Worm (Caenorhabditis elegans) whole organism, young adult: ENCODE measurements around the gene col-96.
A peak's percentile ranks its signal among the peaks of the same experiment; 100 is the strongest.

Experiments used
- F22D6.2 ChIP-seq: sonication (generic microtip); optimal IDR thresholded peaks from 2 replicates; lab custom pipeline; 2016; ENCODE audit warnings: mild to moderate bottlenecking, missing genetic modification characterization, missing compliant biosample characterization
- F33H1.4 ChIP-seq: fragments of 200-800 bp; sonication (Bioruptor generic); IDR thresholded peaks from 2 replicates; pipeline ENCODE4 v1.3.6; 2022; ENCODE audit warnings: missing genetic modification reagents, missing genetic modification characterization, missing compliant biosample characterization
- F37B4.10 ChIP-seq: fragments of 200-800 bp; sonication (Bioruptor generic); IDR thresholded peaks from 2 replicates; pipeline ENCODE4 v1.3.6; 2022; ENCODE audit warnings: missing genetic modification characterization, missing compliant biosample characterization
- F55B11.4 ChIP-seq: sonication (generic microtip); optimal IDR thresholded peaks from 2 replicates; lab custom pipeline; 2016; ENCODE audit warnings: missing compliant biosample characterization, missing genetic modification characterization, borderline replicate concordance; ENCODE audit not compliant: insufficient read depth
- F57C9.4 ChIP-seq: sonication (generic microtip); optimal IDR thresholded peaks from 2 replicates; lab custom pipeline; 2017; ENCODE audit warnings: mild to moderate bottlenecking, missing genetic modification characterization, missing compliant biosample characterization
- Y53G8AR.9 ChIP-seq: fragments of 200-800 bp; sonication (Bioruptor generic); conservative IDR thresholded peaks from 2 replicates; pipeline ENCODE4 v1.3.6; 2022; ENCODE audit warnings: missing genetic modification reagents, missing genetic modification characterization, missing compliant biosample characterization
- Y56A3A.18 ChIP-seq: fragments of 200-800 bp; sonication (Bioruptor generic); IDR thresholded peaks from 2 replicates; pipeline ENCODE4 v1.3.6; 2022; ENCODE audit warnings: missing genetic modification reagents, missing genetic modification characterization, missing compliant biosample characterization
- Y79H2A.3 ChIP-seq: fragments of 200-800 bp; sonication (Bioruptor generic); conservative IDR thresholded peaks from 2 replicates; pipeline ENCODE4 v1.3.6; 2022; ENCODE audit warnings: missing genetic modification reagents, missing genetic modification characterization, missing compliant biosample characterization
- aptf-2 ChIP-seq: fragments of 200-800 bp; sonication (Bioruptor generic); conservative IDR thresholded peaks from 2 replicates; pipeline ENCODE4 v1.3.6; 2022; ENCODE audit warnings: missing genetic modification reagents, missing genetic modification characterization, missing compliant biosample characterization
- atf-7 ChIP-seq: sonication (generic microtip); optimal IDR thresholded peaks from 2 replicates; lab custom pipeline; 2017; ENCODE audit warnings: mild to moderate bottlenecking, missing genetic modification characterization, missing compliant biosample characterization
- athp-1 ChIP-seq: sonication (generic microtip); optimal IDR thresholded peaks from 2 replicates; lab custom pipeline; 2017; ENCODE audit warnings: mild to moderate bottlenecking, missing genetic modification characterization, missing compliant biosample characterization
- cebp-1 ChIP-seq, 2 experiments: fragments of 200-800 bp in 1 of 2; sonication (Bioruptor generic) in 1 of 2; sonication (generic microtip) in 1 of 2; IDR thresholded peaks in 1 of 2; optimal IDR thresholded peaks in 1 of 2; 2 replicates each; pipeline versions ENCODE4 v1.3.6 to Lab custom; 2017 to 2022; ENCODE audit warnings: missing compliant biosample characterization in 2 of 2, missing genetic modification characterization in 2 of 2, mild to moderate bottlenecking in 1 of 2, missing genetic modification reagents in 1 of 2, moderate library complexity in 1 of 2
- ceh-100 ChIP-seq: fragments of 200-800 bp; sonication (Bioruptor generic); IDR thresholded peaks from 2 replicates; pipeline ENCODE4 v1.3.6; 2022; ENCODE audit warnings: missing genetic modification reagents, missing genetic modification characterization, missing compliant biosample characterization
- ceh-27 ChIP-seq: fragments of 200-800 bp; sonication (Bioruptor generic); optimal IDR thresholded peaks from 2 replicates; lab custom pipeline; 2018; ENCODE audit warnings: mild to moderate bottlenecking, missing genetic modification characterization, moderate library complexity, missing compliant biosample characterization
- chd-7 ChIP-seq: sonication (generic microtip); optimal IDR thresholded peaks from 2 replicates; lab custom pipeline; 2016; ENCODE audit warnings: mild to moderate bottlenecking, missing genetic modification characterization, moderate library complexity, missing compliant biosample characterization
- dox-1 ChIP-seq: fragments of 200-800 bp; sonication (Bioruptor generic); IDR thresholded peaks from 2 replicates; pipeline ENCODE4 v1.3.6; 2022; ENCODE audit warnings: missing genetic modification reagents, missing genetic modification characterization, missing compliant biosample characterization
- dpff-1 ChIP-seq: sonication (generic microtip); optimal IDR thresholded peaks from 2 replicates; lab custom pipeline; 2017; ENCODE audit warnings: mild to moderate bottlenecking, missing genetic modification characterization, missing compliant biosample characterization
- efl-1 ChIP-seq: fragments of 150-350 bp; optimal IDR thresholded peaks from 2 replicates; lab custom pipeline; 2014; ENCODE audit warnings: missing biosample characterization, missing genetic modification reagents, missing genetic modification characterization
- egl-18 ChIP-seq: fragments of 200-800 bp; sonication (Bioruptor generic); IDR thresholded peaks from 2 replicates; pipeline ENCODE4 v1.3.6; 2022; ENCODE audit warnings: missing genetic modification reagents, missing genetic modification characterization, missing compliant biosample characterization
- egrh-3 ChIP-seq: fragments of 200-800 bp; sonication (Bioruptor generic); IDR thresholded peaks from 2 replicates; pipeline ENCODE4 v1.3.6; 2022; ENCODE audit warnings: missing genetic modification reagents, missing genetic modification characterization, missing compliant biosample characterization
- ekl-4 ChIP-seq: fragments of 200-800 bp; sonication (Bioruptor generic); IDR thresholded peaks from 2 replicates; pipeline ENCODE4 v1.3.6; 2022; ENCODE audit warnings: missing genetic modification reagents, missing genetic modification characterization, missing compliant biosample characterization
- him-1 ChIP-seq: sonication (generic microtip); optimal IDR thresholded peaks from 2 replicates; lab custom pipeline; 2016; ENCODE audit warnings: missing genotype, missing genetic modification reagents, missing genetic modification characterization, missing compliant biosample characterization
- hlh-12 ChIP-seq: sonication (generic microtip); optimal IDR thresholded peaks from 2 replicates; lab custom pipeline; 2016; ENCODE audit warnings: missing genetic modification characterization, missing compliant biosample characterization
- hlh-26 ChIP-seq: fragments of 200-800 bp; sonication (Bioruptor generic); conservative IDR thresholded peaks from 2 replicates; pipeline ENCODE4 v1.3.6; 2022; ENCODE audit warnings: missing genetic modification reagents, missing genetic modification characterization, missing compliant biosample characterization
- hrde-1 ChIP-seq: sonication (generic microtip); optimal IDR thresholded peaks from 2 replicates; lab custom pipeline; 2016; ENCODE audit warnings: missing genetic modification characterization, mild to moderate bottlenecking, missing compliant biosample characterization, moderate library complexity, missing genotype, missing genetic modification reagents, borderline replicate concordance
- lin-26 ChIP-seq: fragments of 200-800 bp; sonication (Bioruptor generic); IDR thresholded peaks from 2 replicates; pipeline ENCODE4 v1.3.6; 2022; ENCODE audit warnings: missing genetic modification reagents, missing genetic modification characterization, missing compliant biosample characterization
- lin-35 ChIP-seq, 3 experiments: fragments of 150-350 bp in 2 of 3; sonication (generic microtip) in 1 of 3; optimal IDR thresholded peaks; 2 replicates each; lab custom pipeline; 2014 to 2018; ENCODE audit warnings: missing biosample characterization in 3 of 3, missing genetic modification characterization in 3 of 3, missing genetic modification reagents in 3 of 3
- lin-40 ChIP-seq: sonication (generic microtip); optimal IDR thresholded peaks from 2 replicates; lab custom pipeline; 2016; ENCODE audit warnings: missing genetic modification characterization, mild to moderate bottlenecking, missing compliant biosample characterization, missing genotype, missing genetic modification reagents
- madf-3 ChIP-seq: fragments of 200-800 bp; sonication (Bioruptor generic); IDR thresholded peaks from 2 replicates; pipeline ENCODE4 v1.3.6; 2022; ENCODE audit warnings: missing genetic modification reagents, missing genetic modification characterization, missing compliant biosample characterization
- nfyb-1 ChIP-seq: fragments of 200-800 bp; sonication (Bioruptor generic); IDR thresholded peaks from 2 replicates; pipeline ENCODE4 v1.3.6; 2022; ENCODE audit warnings: missing genetic modification reagents, missing genetic modification characterization, missing compliant biosample characterization
- nhr-120 ChIP-seq: fragments of 200-800 bp; sonication (Bioruptor generic); IDR thresholded peaks from 2 replicates; pipeline ENCODE4 v1.3.6; 2022; ENCODE audit warnings: missing genetic modification characterization, missing compliant biosample characterization
- nhr-179 ChIP-seq: sonication (generic microtip); optimal IDR thresholded peaks from 2 replicates; lab custom pipeline; 2016; ENCODE audit warnings: mild to moderate bottlenecking, missing genetic modification characterization, missing compliant biosample characterization
- nhr-80 ChIP-seq: sonication (generic microtip); optimal IDR thresholded peaks from 2 replicates; lab custom pipeline; 2016; ENCODE audit warnings: missing genetic modification characterization, missing compliant biosample characterization
- nhr-90 ChIP-seq: sonication (generic microtip); optimal IDR thresholded peaks from 2 replicates; lab custom pipeline; 2016; ENCODE audit warnings: missing genotype, mild to moderate bottlenecking, missing genetic modification characterization, missing compliant biosample characterization
- pha-4 ChIP-seq: fragments of 150-350 bp; sonication (generic microtip); optimal IDR thresholded peaks from 2 replicates; lab custom pipeline; 2014; ENCODE audit warnings: missing biosample characterization, missing genetic modification reagents, missing genetic modification characterization
- rcor-1 ChIP-seq: fragments of 200-800 bp; sonication (Bioruptor generic); IDR thresholded peaks from 2 replicates; pipeline ENCODE4 v1.3.6; 2022; ENCODE audit warnings: missing genetic modification reagents, missing genetic modification characterization, missing compliant biosample characterization
- rec-8 ChIP-seq, 2 experiments: sonication (generic microtip); optimal IDR thresholded peaks; 2 replicates each; lab custom pipeline; 2016; ENCODE audit warnings: mild to moderate bottlenecking in 2 of 2, missing genetic modification characterization in 2 of 2, missing genetic modification reagents in 2 of 2, missing genotype in 2 of 2, missing biosample characterization in 1 of 2, missing compliant biosample characterization in 1 of 2, moderate library complexity in 1 of 2
- rpc-1 ChIP-seq, 2 experiments: fragments of 150-350 bp in 1 of 2; sonication (generic microtip) in 1 of 2; optimal IDR thresholded peaks; 2 replicates each; lab custom pipeline; 2014 to 2018; ENCODE audit warnings: missing biosample characterization in 1 of 2, missing genetic modification characterization in 1 of 2, missing genetic modification reagents in 1 of 2, missing genotype in 1 of 2
- somi-1 ChIP-seq: fragments of 200-800 bp; sonication (Bioruptor generic); optimal IDR thresholded peaks from 2 replicates; lab custom pipeline; 2018; ENCODE audit warnings: mild to moderate bottlenecking, missing genetic modification characterization, missing compliant biosample characterization
- tbx-9 ChIP-seq: sonication (generic microtip); optimal IDR thresholded peaks from 2 replicates; lab custom pipeline; 2016; ENCODE audit warnings: borderline replicate concordance, missing genetic modification characterization, inconsistent platforms, missing compliant biosample characterization
- tlf-1 ChIP-seq: fragments of 200-800 bp; sonication (Bioruptor generic); optimal IDR thresholded peaks from 2 replicates; lab custom pipeline; 2018; ENCODE audit warnings: mild to moderate bottlenecking, missing genetic modification characterization, missing compliant biosample characterization
- unc-130 ChIP-seq: sonication (generic microtip); optimal IDR thresholded peaks from 2 replicates; lab custom pipeline; 2016; ENCODE audit warnings: missing genetic modification reagents, missing genetic modification characterization, missing compliant biosample characterization
- xnd-1 ChIP-seq: sonication (generic microtip); optimal IDR thresholded peaks from 2 replicates; lab custom pipeline; 2016; ENCODE audit warnings: missing genotype, missing genetic modification reagents, missing genetic modification characterization, missing compliant biosample characterization
- zfh-2 ChIP-seq: fragments of 200-800 bp; sonication (Bioruptor generic); conservative IDR thresholded peaks from 2 replicates; pipeline ENCODE4 v1.3.6; 2022; ENCODE audit warnings: missing genetic modification reagents, missing genetic modification characterization, missing compliant biosample characterization
- zim-3 ChIP-seq: sonication (generic microtip); optimal IDR thresholded peaks from 2 replicates; lab custom pipeline; 2017; ENCODE audit warnings: mild to moderate bottlenecking, missing genetic modification characterization, moderate library complexity, missing compliant biosample characterization
- ztf-22 ChIP-seq: fragments of 200-800 bp; sonication (Bioruptor generic); optimal IDR thresholded peaks from 2 replicates; lab custom pipeline; 2018; ENCODE audit warnings: mild to moderate bottlenecking, missing genetic modification characterization, moderate library complexity, missing compliant biosample characterization
- ztf-26 ChIP-seq: sonication (generic microtip); optimal IDR thresholded peaks from 2 replicates; lab custom pipeline; 2017; ENCODE audit warnings: missing genetic modification characterization, missing compliant biosample characterization
- ztf-3 ChIP-seq: fragments of 200-800 bp; sonication (Bioruptor generic); optimal IDR thresholded peaks from 2 replicates; lab custom pipeline; 2018; ENCODE audit warnings: mild to moderate bottlenecking, missing genetic modification characterization, missing compliant biosample characterization

col-96 gene

ce11 chrIII:11689303-11689702, 17.3 kb downstream of the col-96 start:
- no peak for TF ChIP-seq F37B4.10 (GFP tag; lab: Robert Waterston, UW)
- TF ChIP-seq ekl-4 (GFP tag; lab: Robert Waterston, UW) = no peak
- peak; percentile 60 for TF ChIP-seq lin-40 (tag; lab: Kevin White, UChicago)
- TF ChIP-seq zfh-2 = no peak
- TF ChIP-seq nhr-120 (GFP tag; lab: Robert Waterston, UW) = no peak
- TF ChIP-seq tbx-9 (tag; lab: Kevin White, UChicago) = no peak
- TF ChIP-seq ztf-22 = peak; percentile 11
- TF ChIP-seq ceh-100 (GFP tag; lab: Robert Waterston, UW) = no peak
- TF ChIP-seq him-1 (tag; lab: Kevin White, UChicago) = no peak
- no peak for TF ChIP-seq hrde-1 (tag; lab: Kevin White, UChicago)
- peak; percentile 95 for TF ChIP-seq atf-7 (tag; lab: Kevin White, UChicago)
- TF ChIP-seq F33H1.4 = no peak
- no peak for TF ChIP-seq aptf-2
- TF ChIP-seq F57C9.4 = no peak
- peak; percentile 39; the same call in 1 of the 2 replicates for TF ChIP-seq nfyb-1 (GFP tag; lab: Robert Waterston, UW)
- peak; percentile 96 for TF ChIP-seq nhr-80
- no peak for TF ChIP-seq efl-1 (GFP tag; lab: Kevin White, UChicago)
- TF ChIP-seq F22D6.2 (tag; lab: Kevin White, UChicago) = peak; percentile 5
- peak; percentile 27 for TF ChIP-seq nhr-90
- peak; percentile 27 for TF ChIP-seq somi-1 (GFP tag; lab: Kevin White, UChicago)
- no peak for TF ChIP-seq rcor-1
- TF ChIP-seq tlf-1 (GFP tag; lab: Kevin White, UChicago) = no peak
- TF ChIP-seq nhr-179 (tag; lab: Kevin White, UChicago) = no peak
- TF ChIP-seq madf-3 (GFP tag; lab: Robert Waterston, UW) = no peak
- no peak for TF ChIP-seq xnd-1
- no peak for TF ChIP-seq hlh-26
- peak; percentile 59 for TF ChIP-seq ztf-3 (GFP tag; lab: Kevin White, UChicago)
- TF ChIP-seq egl-18 = no peak
- no peak for TF ChIP-seq rec-8 (tag; optimal IDR thresholded peaks at IDR 0.05; lab: Kevin White, UChicago)
- no peak for TF ChIP-seq pha-4 (tag; lab: Kevin White, UChicago)
- TF ChIP-seq Y53G8AR.9 = no peak
- TF ChIP-seq dpff-1 (tag; lab: Kevin White, UChicago) = no peak
- no peak for TF ChIP-seq rpc-1 (optimal IDR thresholded peaks at IDR 0.05; lab: Kevin White, UChicago)
- TF ChIP-seq rpc-1 (tag; optimal IDR thresholded peaks at IDR 0.05; lab: Kevin White, UChicago) = no peak
- peak; percentile 17; the same call in 1 of the 2 replicates for TF ChIP-seq Y56A3A.18 (GFP tag; lab: Robert Waterston, UW)
- TF ChIP-seq F55B11.4 = no peak
- TF ChIP-seq zim-3 (tag; lab: Kevin White, UChicago) = no peak
- TF ChIP-seq ceh-27 = no peak
- peak; percentile 9 for TF ChIP-seq ztf-26 (tag; lab: Kevin White, UChicago)
- TF ChIP-seq unc-130 = no peak
- no peak for TF ChIP-seq egrh-3 (GFP tag; lab: Robert Waterston, UW)
- TF ChIP-seq chd-7 (tag; lab: Kevin White, UChicago) = no peak
- TF ChIP-seq hlh-12 (tag; lab: Kevin White, UChicago) = no peak
- peak; percentile 44; the same call in 1 of the 2 replicates for TF ChIP-seq dox-1
- no peak for TF ChIP-seq Y79H2A.3 (GFP tag; lab: Robert Waterston, UW)
- no peak for TF ChIP-seq cebp-1 (GFP tag; IDR thresholded peaks at IDR 0.05; lab: Robert Waterston, UW)
- peak; percentile 70 for TF ChIP-seq cebp-1 (tag; optimal IDR thresholded peaks at IDR 0.05; lab: Kevin White, UChicago)
- peak; percentile 20; the same call in 1 of the 2 replicates for TF ChIP-seq lin-26 (GFP tag; lab: Robert Waterston, UW)
- no peak for TF ChIP-seq athp-1 (tag; lab: Kevin White, UChicago)
- peak in 1 of 3 experiments; percentile 10 for TF ChIP-seq lin-35 (GFP tag; optimal IDR thresholded peaks at IDR 0.05; lab: Kevin White, UChicago)
